Worm (Caenorhabditis elegans): ENCODE results near the gene F23H11.7.
A peak's percentile ranks its signal among the peaks of the same experiment; 100 is the strongest.

The F23H11.7 gene

ce11 chrIII:887874-888299 is 31.3 kb downstream of the F23H11.7 start (continued):
- TF ChIP-seq Y67H2A.10 (GFP tag; conservative IDR thresholded peaks at IDR 0.05) (no peak), C17E4.6 (GFP tag; IDR thresholded peaks at IDR 0.05) (no peak), xnd-1 (tag; optimal IDR thresholded peaks at IDR 0.05) (no peak), F57C9.4 (tag; optimal IDR thresholded peaks at IDR 0.05) (no peak), hmg-1.2 (GFP tag; IDR thresholded peaks at IDR 0.05) (peak; percentile 88), mxl-1 (tag; optimal IDR thresholded peaks at IDR 0.05) (no peak), lin-35 (GFP tag; optimal IDR thresholded peaks at IDR 0.05) (peak in 1 of 3 experiments; percentile 41), hsf-1 (GFP tag; IDR thresholded peaks at IDR 0.05) (no peak), nfyb-1 (GFP tag; IDR thresholded peaks at IDR 0.05) (0 out of 2 replicates have a peak, but pooled peaks have one; percentile 53), Y95B8A.8 (GFP tag; IDR thresholded peaks at IDR 0.05) (no peak), tbp1 (GFP tag; optimal IDR thresholded peaks at IDR 0.05) (no peak), ztf-3 (GFP tag; optimal IDR thresholded peaks at IDR 0.05) (no peak), bed-1 (GFP tag; IDR thresholded peaks at IDR 0.05) (no peak), nhr-27 (tag; optimal IDR thresholded peaks at IDR 0.05) (no peak), rpc-1 (optimal IDR thresholded peaks at IDR 0.05) (no peak), rpc-1 (tag; optimal IDR thresholded peaks at IDR 0.05) (no peak), ZK185.1 (tag; optimal IDR thresholded peaks at IDR 0.05; ENCODE audit: poor library complexity, severe bottlenecking) (no peak), mes-4 (tag; optimal IDR thresholded peaks at IDR 0.05) (no peak), ztf-26 (tag; optimal IDR thresholded peaks at IDR 0.05) (peak; percentile 56), egrh-3 (GFP tag; IDR thresholded peaks at IDR 0.05) (no peak), chd-7 (tag; optimal IDR thresholded peaks at IDR 0.05) (peak; percentile 45), K12H6.12 (tag; optimal IDR thresholded peaks at IDR 0.05) (peak; percentile 77), him-1 (tag; optimal IDR thresholded peaks at IDR 0.05) (no peak), sptf-2 (GFP tag; optimal IDR thresholded peaks at IDR 0.05) (no peak), F52B5.7 (tag; optimal IDR thresholded peaks at IDR 0.05) (no peak), lin-54 (GFP tag; optimal IDR thresholded peaks at IDR 0.05) (peak; percentile 18), unc-62 (GFP tag; optimal IDR thresholded peaks at IDR 0.05) (no peak), hlh-26 (GFP tag; conservative IDR thresholded peaks at IDR 0.05) (no peak), let-526 (GFP tag; IDR thresholded peaks at IDR 0.05) (no peak), somi-1 (GFP tag; optimal IDR thresholded peaks at IDR 0.05) (no peak), Y56A3A.18 (GFP tag; IDR thresholded peaks at IDR 0.05) (no peak), pbrm-1 (GFP tag; IDR thresholded peaks at IDR 0.05) (peak; percentile 41; the same call in 1 of the 2 replicates), F55B11.4 (tag; optimal IDR thresholded peaks at IDR 0.05; ENCODE audit: borderline replicate concordance, insufficient read depth) (no peak), let-607 (tag; optimal IDR thresholded peaks at IDR 0.05) (no peak), egl-18 (GFP tag; IDR thresholded peaks at IDR 0.05) (no peak), egl-44 (GFP tag; IDR thresholded peaks at IDR 0.05) (no peak), ets-4 (GFP tag; optimal IDR thresholded peaks at IDR 0.05) (no peak), F22D6.2 (tag; optimal IDR thresholded peaks at IDR 0.05) (no peak), pha-4 (tag; optimal IDR thresholded peaks at IDR 0.05) (no peak), Y53G8AR.9 (GFP tag; conservative IDR thresholded peaks at IDR 0.05) (0 out of 2 replicates have a peak, but pooled peaks have one; percentile 30), ama-1 (optimal IDR thresholded peaks at IDR 0.05) (no peak), ama-1 (GFP tag; optimal IDR thresholded peaks at IDR 0.05) (no peak)

ce11 chrIII:886726-887125 is 32.5 kb downstream of the F23H11.7 start, which contains the start of gene zer-1:
Gene zer-1 (minus strand): TSS chrIII:886793.
- TF ChIP-seq T07F8.4 (tag; optimal IDR thresholded peaks at IDR 0.05): no peak
- TF ChIP-seq snpc-1.1 (tag; optimal IDR thresholded peaks at IDR 0.05; ENCODE audit: insufficient read depth): no peak
